Fruit fly (Drosophila melanogaster) whole organism, adult: ENCODE data around the gene CG31788.

Experiments used
- CG11617 ChIP-seq: fragments of 200-800 bp; sonication (Bioruptor generic); optimal IDR thresholded peaks from 2 replicates; lab custom pipeline; 2017; ENCODE audit warnings: mild to moderate bottlenecking, missing biosample characterization, missing genetic modification reagents, missing genetic modification characterization
- CG12768 ChIP-seq: fragments of 200-800 bp; sonication (Bioruptor generic); optimal IDR thresholded peaks from 2 replicates; lab custom pipeline; 2017; ENCODE audit warnings: missing biosample characterization, missing genetic modification characterization, mild to moderate bottlenecking, moderate library complexity, missing genetic modification reagents
- CG33017 ChIP-seq: fragments of 200-800 bp; sonication (Bioruptor generic); optimal IDR thresholded peaks from 2 replicates; lab custom pipeline; 2018; ENCODE audit warnings: missing biosample characterization, mild to moderate bottlenecking, missing genetic modification characterization, moderate library complexity
- CG7045 ChIP-seq: fragments of 200-800 bp; sonication (Bioruptor generic); optimal IDR thresholded peaks from 2 replicates; lab custom pipeline; 2017; ENCODE audit warnings: missing biosample characterization, mild to moderate bottlenecking, missing genetic modification characterization
- Clk ChIP-seq: fragments of 200-800 bp; sonication (Bioruptor generic); optimal IDR thresholded peaks from 2 replicates; lab custom pipeline; 2017; ENCODE audit warnings: missing biosample characterization, missing genetic modification characterization
- cnc ChIP-seq, 2 experiments: fragments of >200 bp; optimal IDR thresholded peaks; 2 replicates each; lab custom pipeline; 2017
- kay ChIP-seq: fragments of 200-800 bp; sonication (Bioruptor generic); peaks from one replicate; lab custom pipeline; 2016; ENCODE audit warnings: missing biosample characterization, missing genetic modification characterization, borderline replicate concordance
- pad ChIP-seq: fragments of 200-800 bp; sonication (Bioruptor generic); optimal IDR thresholded peaks from 3 replicates; lab custom pipeline; 2017; ENCODE audit warnings: missing biosample characterization, missing genetic modification characterization, mild to moderate bottlenecking, moderate library complexity, missing genetic modification reagents

DNA sequence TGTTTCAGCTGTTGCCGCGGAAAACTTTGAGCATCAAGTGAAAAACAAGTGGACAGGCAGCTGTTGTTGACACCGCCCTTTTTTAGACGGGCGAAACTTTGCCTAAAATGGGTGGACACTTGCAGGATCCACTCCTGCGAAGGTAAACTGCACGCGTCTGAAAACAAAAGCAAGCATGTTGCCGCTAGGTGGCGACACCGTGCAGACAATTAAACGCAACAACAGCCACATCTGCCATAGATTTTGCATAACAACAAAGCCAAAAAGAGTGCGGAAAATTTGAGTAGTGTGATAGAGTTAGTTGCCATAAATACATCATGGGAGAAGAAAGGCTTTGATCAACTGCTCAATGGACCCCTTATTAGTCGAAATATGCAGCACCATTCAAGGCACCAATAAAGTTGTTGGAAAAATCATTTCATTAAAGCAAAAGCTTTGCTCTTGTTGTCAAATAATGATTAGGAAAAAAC, 36.7 kb upstream of the CG31788 start, which contains the start of gene CG5790:
- no peak for TF ChIP-seq CG11617
- TF ChIP-seq cnc (optimal IDR thresholded peaks at IDR 0.05; lab: Kevin White, UChicago), result no peak
- no peak for TF ChIP-seq CG7045
- no peak for TF ChIP-seq pad
- no peak for TF ChIP-seq CG33017 (tag; lab: Kevin White, UChicago)
- no peak for TF ChIP-seq Clk (GFP tag; lab: Kevin White, UChicago)
- TF ChIP-seq CG12768 (GFP tag; lab: Kevin White, UChicago), result no peak
- no peak for TF ChIP-seq kay (GFP tag; lab: Kevin White, UChicago)
